Worm (Caenorhabditis elegans) whole organism, young adult: Measurements from ENCODE around the gene C02B4.3.

Experiments
- F39B2.1 ChIP-seq: fragments of 200-800 bp; sonication (Bioruptor generic); IDR thresholded peaks from 2 replicates; pipeline ENCODE4 v1.3.6; 2022; ENCODE audit warnings: missing genetic modification reagents, missing genetic modification characterization, missing compliant biosample characterization
- F49E8.2 ChIP-seq: sonication (generic microtip); optimal IDR thresholded peaks from 3 replicates; lab custom pipeline; 2017; ENCODE audit warnings: missing genetic modification characterization, mild to moderate bottlenecking, missing compliant biosample characterization, antibody characterized with exemption, moderate library complexity; ENCODE audit not compliant: insufficient read depth
- F55B11.4 ChIP-seq: sonication (generic microtip); optimal IDR thresholded peaks from 2 replicates; lab custom pipeline; 2016; ENCODE audit warnings: missing compliant biosample characterization, missing genetic modification characterization, borderline replicate concordance; ENCODE audit not compliant: insufficient read depth
- K12H6.12 ChIP-seq: fragments of 200-800 bp; sonication (Bioruptor generic); optimal IDR thresholded peaks from 2 replicates; lab custom pipeline; 2018; ENCODE audit warnings: mild to moderate bottlenecking, missing genetic modification characterization, missing compliant biosample characterization
- Y95B8A.8 ChIP-seq: fragments of 200-800 bp; sonication (Bioruptor generic); IDR thresholded peaks from 2 replicates; pipeline ENCODE4 v1.3.6; 2022; ENCODE audit warnings: missing genetic modification reagents, missing genetic modification characterization, missing compliant biosample characterization
- akir-1 ChIP-seq: fragments of 200-800 bp; sonication (Bioruptor generic); optimal IDR thresholded peaks from 2 replicates; lab custom pipeline; 2018; ENCODE audit warnings: mild to moderate bottlenecking, missing genetic modification characterization, moderate library complexity, missing compliant biosample characterization
- atf-7 ChIP-seq: sonication (generic microtip); optimal IDR thresholded peaks from 2 replicates; lab custom pipeline; 2017; ENCODE audit warnings: mild to moderate bottlenecking, missing genetic modification characterization, missing compliant biosample characterization
- ccch-3 ChIP-seq: fragments of 200-800 bp; sonication (Bioruptor generic); optimal IDR thresholded peaks from 2 replicates; lab custom pipeline; 2018; ENCODE audit warnings: mild to moderate bottlenecking, missing genetic modification characterization, missing compliant biosample characterization
- chd-7 ChIP-seq: sonication (generic microtip); optimal IDR thresholded peaks from 2 replicates; lab custom pipeline; 2016; ENCODE audit warnings: mild to moderate bottlenecking, missing genetic modification characterization, moderate library complexity, missing compliant biosample characterization
- dox-1 ChIP-seq: fragments of 200-800 bp; sonication (Bioruptor generic); IDR thresholded peaks from 2 replicates; pipeline ENCODE4 v1.3.6; 2022; ENCODE audit warnings: missing genetic modification reagents, missing genetic modification characterization, missing compliant biosample characterization
- efl-1 ChIP-seq: fragments of 150-350 bp; optimal IDR thresholded peaks from 2 replicates; lab custom pipeline; 2014; ENCODE audit warnings: missing biosample characterization, missing genetic modification reagents, missing genetic modification characterization
- egrh-3 ChIP-seq: fragments of 200-800 bp; sonication (Bioruptor generic); IDR thresholded peaks from 2 replicates; pipeline ENCODE4 v1.3.6; 2022; ENCODE audit warnings: missing genetic modification reagents, missing genetic modification characterization, missing compliant biosample characterization
- gei-17 ChIP-seq: fragments of 200-800 bp; sonication (Bioruptor generic); optimal IDR thresholded peaks from 2 replicates; lab custom pipeline; 2018; ENCODE audit warnings: mild to moderate bottlenecking, missing genetic modification characterization, missing compliant biosample characterization
- hlh-12 ChIP-seq: sonication (generic microtip); optimal IDR thresholded peaks from 2 replicates; lab custom pipeline; 2016; ENCODE audit warnings: missing genetic modification characterization, missing compliant biosample characterization
- hlh-26 ChIP-seq: fragments of 200-800 bp; sonication (Bioruptor generic); conservative IDR thresholded peaks from 2 replicates; pipeline ENCODE4 v1.3.6; 2022; ENCODE audit warnings: missing genetic modification reagents, missing genetic modification characterization, missing compliant biosample characterization
- hmg-1.2 ChIP-seq: fragments of 200-800 bp; sonication (Bioruptor generic); IDR thresholded peaks from 2 replicates; pipeline ENCODE4 v1.3.6; 2022; ENCODE audit warnings: missing genetic modification reagents, missing genetic modification characterization, missing compliant biosample characterization
- hrde-1 ChIP-seq: sonication (generic microtip); optimal IDR thresholded peaks from 2 replicates; lab custom pipeline; 2016; ENCODE audit warnings: missing genetic modification characterization, mild to moderate bottlenecking, missing compliant biosample characterization, moderate library complexity, missing genotype, missing genetic modification reagents, borderline replicate concordance
- lir-1 ChIP-seq: fragments of 200-800 bp; sonication (Bioruptor generic); conservative IDR thresholded peaks from 2 replicates; pipeline ENCODE4 v1.3.6; 2022; ENCODE audit warnings: missing genetic modification reagents, missing genetic modification characterization, missing compliant biosample characterization
- lsy-27 ChIP-seq: sonication (generic microtip); optimal IDR thresholded peaks from 2 replicates; lab custom pipeline; 2017; ENCODE audit warnings: missing genetic modification characterization, mild to moderate bottlenecking, missing compliant biosample characterization, antibody characterized with exemption, missing genotype, borderline replicate concordance; ENCODE audit not compliant: insufficient read depth
- madf-8 ChIP-seq: fragments of 200-800 bp; sonication (Bioruptor generic); conservative IDR thresholded peaks from 2 replicates; pipeline ENCODE4 v1.3.6; 2022; ENCODE audit warnings: missing genetic modification reagents, missing genetic modification characterization, missing compliant biosample characterization
- mes-4 ChIP-seq: sonication (generic microtip); optimal IDR thresholded peaks from 2 replicates; lab custom pipeline; 2016; ENCODE audit warnings: missing genotype, missing genetic modification characterization, missing compliant biosample characterization
- nhr-80 ChIP-seq: sonication (generic microtip); optimal IDR thresholded peaks from 2 replicates; lab custom pipeline; 2016; ENCODE audit warnings: missing genetic modification characterization, missing compliant biosample characterization
- pbrm-1 ChIP-seq: fragments of 200-800 bp; sonication (Bioruptor generic); IDR thresholded peaks from 2 replicates; pipeline ENCODE4 v1.3.6; 2022; ENCODE audit warnings: missing genetic modification reagents, missing genetic modification characterization, missing compliant biosample characterization
- pha-4 ChIP-seq: fragments of 150-350 bp; sonication (generic microtip); optimal IDR thresholded peaks from 2 replicates; lab custom pipeline; 2014; ENCODE audit warnings: missing biosample characterization, missing genetic modification reagents, missing genetic modification characterization
- rcor-1 ChIP-seq: fragments of 200-800 bp; sonication (Bioruptor generic); IDR thresholded peaks from 2 replicates; pipeline ENCODE4 v1.3.6; 2022; ENCODE audit warnings: missing genetic modification reagents, missing genetic modification characterization, missing compliant biosample characterization
- rec-8 ChIP-seq, 2 experiments: sonication (generic microtip); optimal IDR thresholded peaks; 2 replicates each; lab custom pipeline; 2016; ENCODE audit warnings: mild to moderate bottlenecking in 2 of 2, missing genetic modification characterization in 2 of 2, missing genetic modification reagents in 2 of 2, missing genotype in 2 of 2, missing biosample characterization in 1 of 2, missing compliant biosample characterization in 1 of 2, moderate library complexity in 1 of 2
- sea-2 ChIP-seq: fragments of 200-800 bp; sonication (Bioruptor generic); IDR thresholded peaks from 2 replicates; pipeline ENCODE4 v1.3.6; 2022; ENCODE audit warnings: missing genetic modification characterization, missing compliant biosample characterization
- snpc-1.3 ChIP-seq: sonication (generic microtip); optimal IDR thresholded peaks from 2 replicates; lab custom pipeline; 2017; ENCODE audit warnings: missing genetic modification characterization, mild to moderate bottlenecking, missing compliant biosample characterization, antibody characterized with exemption, moderate library complexity, missing genotype, missing genetic modification reagents; ENCODE audit not compliant: insufficient read depth
- sptf-2 ChIP-seq: fragments of 200-800 bp; sonication (Bioruptor generic); optimal IDR thresholded peaks from 2 replicates; lab custom pipeline; 2018; ENCODE audit warnings: mild to moderate bottlenecking, missing genetic modification characterization, missing compliant biosample characterization
- tbp1 ChIP-seq: fragments of 200-800 bp; sonication (Bioruptor generic); optimal IDR thresholded peaks from 2 replicates; lab custom pipeline; 2018; ENCODE audit warnings: mild to moderate bottlenecking, missing genetic modification characterization, missing compliant biosample characterization
- tlf-1 ChIP-seq: fragments of 200-800 bp; sonication (Bioruptor generic); optimal IDR thresholded peaks from 2 replicates; lab custom pipeline; 2018; ENCODE audit warnings: mild to moderate bottlenecking, missing genetic modification characterization, missing compliant biosample characterization
- zfh-2 ChIP-seq: fragments of 200-800 bp; sonication (Bioruptor generic); conservative IDR thresholded peaks from 2 replicates; pipeline ENCODE4 v1.3.6; 2022; ENCODE audit warnings: missing genetic modification reagents, missing genetic modification characterization, missing compliant biosample characterization
- zim-3 ChIP-seq: sonication (generic microtip); optimal IDR thresholded peaks from 2 replicates; lab custom pipeline; 2017; ENCODE audit warnings: mild to moderate bottlenecking, missing genetic modification characterization, moderate library complexity, missing compliant biosample characterization
- ztf-25 ChIP-seq: fragments of 200-800 bp; sonication (Bioruptor generic); IDR thresholded peaks from 2 replicates; pipeline ENCODE4 v1.3.6; 2022; ENCODE audit warnings: missing genetic modification reagents, missing genetic modification characterization, missing compliant biosample characterization

Gene C02B4.3

DNA sequence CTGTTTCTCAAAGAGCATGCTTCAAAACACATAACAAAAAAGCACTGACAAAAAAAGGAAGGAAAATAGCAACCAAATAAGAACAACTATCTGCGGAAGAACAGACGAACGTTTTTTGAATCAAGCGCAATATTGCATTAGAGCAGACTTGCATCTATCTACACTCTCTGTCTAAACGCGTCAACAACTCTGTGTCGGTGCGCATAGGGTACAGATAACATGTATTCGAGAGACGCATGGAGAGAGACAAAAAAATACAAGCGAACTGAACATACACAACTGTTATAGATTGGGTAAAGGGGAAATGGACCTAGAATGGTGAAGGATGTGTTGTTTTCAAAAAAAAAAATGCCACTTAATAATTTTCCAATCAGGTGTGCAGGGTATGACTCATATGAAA is 24.6 kb downstream of the C02B4.3 start (continued):
- TF ChIP-seq hmg-1.2 (peak; percentile 58; the same call in 1 of the 2 replicates), egrh-3 (no peak), tbp1 (GFP tag; lab: Kevin White, UChicago) (peak; percentile 15), zim-3 (tag; lab: Kevin White, UChicago) (no peak), F55B11.4 (tag; lab: Kevin White, UChicago) (no peak), rec-8 (tag; optimal IDR thresholded peaks at IDR 0.05; lab: Kevin White, UChicago) (no peak), snpc-1.3 (tag; lab: Kevin White, UChicago) (no peak), mes-4 (no peak), efl-1 (GFP tag; lab: Kevin White, UChicago) (no peak)

DNA sequence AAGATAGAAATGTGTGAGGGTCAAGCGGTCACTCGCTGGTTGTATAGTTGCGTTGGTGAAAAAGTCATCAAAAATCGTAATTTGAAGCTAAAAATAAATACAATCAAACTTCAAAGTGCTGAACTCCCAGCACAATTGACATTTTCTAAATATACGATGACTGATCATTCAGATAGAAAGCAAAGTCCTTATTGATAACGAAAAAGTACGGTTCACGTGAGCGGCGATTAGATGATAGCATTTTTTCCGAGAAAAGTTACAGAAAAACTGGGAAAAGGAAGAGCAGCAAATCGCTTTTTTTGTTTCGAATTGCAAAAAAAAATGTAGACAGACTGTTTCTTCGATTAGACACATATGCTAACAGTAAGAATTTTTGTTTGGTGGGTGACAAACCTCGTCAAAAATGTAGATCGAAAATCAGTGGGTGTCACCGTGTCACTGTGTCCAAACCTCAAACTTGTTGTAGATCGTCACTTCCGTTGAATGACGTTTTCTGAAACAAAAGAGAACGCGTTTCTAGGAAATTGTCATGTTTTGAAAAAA is 25.7 kb downstream of the C02B4.3 start, which contains the start of gene ivns-1:
TSS of gene ivns-1 (minus strand) at position 493 of the 543 bp plus-strand sequence.
- peak; percentile 66 for TF ChIP-seq nhr-80 (tag; lab: Kevin White, UChicago)
- no peak for TF ChIP-seq akir-1 (GFP tag; lab: Kevin White, UChicago)
- no peak for TF ChIP-seq pbrm-1
- no peak for TF ChIP-seq F39B2.1 (GFP tag; lab: Robert Waterston, UW)
- 0 out of 2 replicates have a peak, but pooled peaks have one; percentile 24 for TF ChIP-seq dox-1
- no peak for TF ChIP-seq tlf-1 (GFP tag; lab: Kevin White, UChicago)
- TF ChIP-seq hlh-12 (tag; lab: Kevin White, UChicago) = no peak
- no peak for TF ChIP-seq chd-7 (tag; lab: Kevin White, UChicago)
- TF ChIP-seq ccch-3 (GFP tag; lab: Kevin White, UChicago) = no peak
- no peak for TF ChIP-seq rcor-1 (GFP tag; lab: Robert Waterston, UW)
- TF ChIP-seq atf-7 = no peak
- no peak for TF ChIP-seq ztf-25 (GFP tag; lab: Robert Waterston, UW)
- TF ChIP-seq hrde-1 (tag; lab: Kevin White, UChicago) = no peak
- no peak for TF ChIP-seq sptf-2 (GFP tag; lab: Kevin White, UChicago)
- no peak for TF ChIP-seq lir-1 (GFP tag; lab: Robert Waterston, UW)
- TF ChIP-seq K12H6.12 (tag; lab: Kevin White, UChicago) = no peak
- no peak for TF ChIP-seq F49E8.2

DNA sequence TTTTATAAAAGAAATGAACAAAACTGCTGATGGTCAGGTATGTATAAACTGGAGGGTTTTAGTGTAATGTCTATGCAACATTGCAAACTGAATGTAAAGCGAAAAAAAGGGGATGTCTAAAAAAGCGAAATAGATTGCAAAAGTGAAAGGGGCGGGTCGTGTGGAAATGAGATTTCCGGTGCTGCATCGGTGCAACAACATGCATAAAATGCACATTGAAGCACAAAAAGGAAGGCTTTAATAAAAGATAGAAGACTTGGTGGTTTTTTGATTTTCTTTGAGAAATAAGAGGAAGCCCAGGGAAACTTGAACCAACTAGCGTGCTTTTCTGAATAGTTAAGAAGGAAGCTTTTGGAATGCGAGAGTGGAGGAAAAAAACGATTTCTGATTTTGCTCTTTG is 27.0 kb downstream of the C02B4.3 start:
- no peak for TF ChIP-seq madf-8 (GFP tag; lab: Robert Waterston, UW)
- TF ChIP-seq sea-2 = no peak
- TF ChIP-seq gei-17 (GFP tag; lab: Kevin White, UChicago) = no peak
- no peak for TF ChIP-seq zfh-2 (GFP tag; lab: Robert Waterston, UW)
- TF ChIP-seq hlh-26 (GFP tag; lab: Robert Waterston, UW) = no peak
- TF ChIP-seq lsy-27 (tag; lab: Kevin White, UChicago) = no peak
- TF ChIP-seq efl-1 (GFP tag; lab: Kevin White, UChicago) = no peak
- TF ChIP-seq pha-4 = no peak
- TF ChIP-seq ccch-3 (GFP tag; lab: Kevin White, UChicago) = no peak
- no peak for TF ChIP-seq Y95B8A.8 (GFP tag; lab: Robert Waterston, UW)
- TF ChIP-seq, all 124 proteins: peak for 0
